Worm (Caenorhabditis elegans) whole organism, midembryonic: Measurements from ENCODE around the gene F13A7.11.

ENCODE experiments used
- T22C8.4 ChIP-seq: fragments of 200-800 bp; sonication (Bioruptor generic); IDR thresholded peaks from 2 replicates; pipeline ENCODE4 v1.3.6; 2022; ENCODE audit warnings: missing genetic modification characterization, missing compliant biosample characterization
- cog-1 ChIP-seq: sonication (generic microtip); optimal IDR thresholded peaks from 2 replicates; lab custom pipeline; 2016; ENCODE audit warnings: missing genetic modification characterization, missing compliant biosample characterization
- flt-1 ChIP-seq: fragments of 200-800 bp; sonication (Bioruptor generic); IDR thresholded peaks from 2 replicates; pipeline ENCODE4 v1.3.6; 2022; ENCODE audit warnings: missing genetic modification characterization, missing compliant biosample characterization
- klf-2 ChIP-seq: fragments of 200-800 bp; sonication (Bioruptor generic); conservative IDR thresholded peaks from 2 replicates; pipeline ENCODE4 v1.3.6; 2022; ENCODE audit warnings: missing genetic modification reagents, missing genetic modification characterization, missing compliant biosample characterization
- ref-1 ChIP-seq: fragments of 200-800 bp; sonication (Bioruptor generic); conservative IDR thresholded peaks from 2 replicates; pipeline ENCODE4 v1.3.6; 2022; ENCODE audit warnings: missing genetic modification reagents, missing genetic modification characterization, missing compliant biosample characterization
- tab-1 ChIP-seq: fragments of 200-800 bp; sonication (Bioruptor generic); IDR thresholded peaks from 2 replicates; pipeline ENCODE4 v1.3.6; 2022; ENCODE audit warnings: missing genetic modification characterization, missing compliant biosample characterization
- ztf-23 ChIP-seq: fragments of 200-800 bp; sonication (Bioruptor generic); IDR thresholded peaks from 2 replicates; pipeline ENCODE4 v1.3.6; 2022; ENCODE audit warnings: missing genetic modification reagents, missing genetic modification characterization, missing compliant biosample characterization
- ztf-29 ChIP-seq: fragments of 200-800 bp; sonication (Bioruptor generic); IDR thresholded peaks from 2 replicates; pipeline ENCODE4 v1.3.6; 2022; ENCODE audit warnings: missing genetic modification reagents, missing genetic modification characterization, missing compliant biosample characterization

DNA sequence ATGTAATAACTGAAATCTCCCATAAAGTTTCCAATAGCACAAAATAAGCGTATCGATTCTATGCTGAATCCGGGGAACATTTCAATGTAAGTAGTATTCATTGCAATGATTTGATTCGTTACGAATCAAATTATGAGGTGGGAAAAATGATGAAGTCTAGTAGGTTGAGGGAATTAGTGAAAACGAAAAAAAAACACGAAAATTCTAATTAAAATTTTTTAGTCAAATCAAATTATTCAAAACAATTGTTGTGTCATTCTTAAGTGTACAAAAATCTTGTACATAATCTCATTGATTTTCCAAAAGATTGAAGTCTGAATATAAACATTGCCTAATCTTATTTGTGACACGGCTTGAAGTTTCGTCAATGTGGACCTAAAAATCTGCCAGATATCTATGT is 29.3 kb upstream of the F13A7.11 start, which contains the start of gene srw-29:
- TF ChIP-seq T22C8.4 (GFP tag; lab: Robert Waterston, UW) (no peak), cog-1 (no peak), tab-1 (GFP tag; lab: Robert Waterston, UW) (no peak), ztf-23 (GFP tag; lab: Robert Waterston, UW) (no peak), ztf-29 (no peak), flt-1 (GFP tag; lab: Robert Waterston, UW) (no peak), ref-1 (GFP tag; lab: Robert Waterston, UW) (no peak), klf-2 (GFP tag; lab: Robert Waterston, UW) (no peak)
